Worm (Caenorhabditis elegans): ENCODE results near the gene D1086.21.

Gene D1086.21

DNA sequence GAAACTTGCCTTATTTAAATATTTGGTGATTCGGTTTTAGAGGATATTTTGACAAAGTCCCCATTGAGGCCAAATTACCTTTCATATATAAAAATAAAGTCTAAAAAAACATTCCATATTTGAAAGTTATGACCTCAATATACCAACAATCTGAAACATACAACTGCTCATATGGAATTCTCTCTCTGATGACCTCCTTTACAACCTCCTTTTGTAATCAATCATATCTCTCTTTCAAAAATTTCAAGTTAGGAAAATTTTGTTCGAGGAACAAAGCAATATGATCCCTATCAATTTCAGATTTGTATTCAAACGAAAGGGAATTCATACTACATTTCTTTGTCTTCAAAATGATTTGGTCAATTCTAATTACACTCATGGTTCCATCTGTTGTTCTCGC, 15.0 kb downstream of the D1086.21 start, which contains the start of gene D1086.6:
Gene D1086.6 (plus strand): TSS at position 301 of the 400 bp plus-strand sequence.
- TF ChIP-seq syd-9 (tag; optimal IDR thresholded peaks at IDR 0.05) = no peak
- no peak for TF ChIP-seq zip-5 (tag; optimal IDR thresholded peaks at IDR 0.05)
- TF ChIP-seq ama-1 (optimal IDR thresholded peaks at IDR 0.05) = no peak
- no peak for TF ChIP-seq ceh-18 (tag; optimal IDR thresholded peaks at IDR 0.05)
- no peak for TF ChIP-seq unc-55 (GFP tag; optimal IDR thresholded peaks at IDR 0.05)
- TF ChIP-seq hlh-15 (tag; optimal IDR thresholded peaks at IDR 0.05) = no peak
- no peak for TF ChIP-seq ceh-14 (tag; optimal IDR thresholded peaks at IDR 0.05)
- TF ChIP-seq sox-2 (GFP tag; IDR thresholded peaks at IDR 0.05) = no peak
- TF ChIP-seq tbx-2 (tag; optimal IDR thresholded peaks at IDR 0.05) = no peak

DNA sequence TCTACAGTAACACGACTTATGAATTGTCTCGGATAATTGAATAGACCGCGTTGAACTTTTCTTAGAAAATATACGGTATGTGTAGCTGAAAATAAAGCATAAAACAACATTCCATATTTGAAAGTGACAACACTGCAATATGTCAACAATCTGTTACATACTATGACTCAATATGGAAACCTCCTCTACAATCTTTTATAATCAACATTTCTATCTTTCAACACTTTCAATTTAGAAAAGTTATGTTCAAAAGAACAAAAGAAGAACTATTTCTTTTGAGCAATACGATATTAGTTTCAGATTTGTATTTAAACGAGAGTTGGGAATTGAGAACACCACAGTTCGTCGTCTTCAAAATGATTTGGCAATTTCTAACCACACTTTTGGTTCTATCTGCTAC, 17.9 kb downstream of the D1086.21 start, which contains the start of gene D1086.10:
Gene D1086.10 (plus strand): TSS at position 301 of the 400 bp plus-strand sequence.
- TF ChIP-seq pax-1 (tag; optimal IDR thresholded peaks at IDR 0.05) (no peak), ceh-2 (tag; optimal IDR thresholded peaks at IDR 0.05) (no peak), hlh-13 (GFP tag; optimal IDR thresholded peaks at IDR 0.05) (no peak), che-1 (tag; optimal IDR thresholded peaks at IDR 0.05) (no peak), zip-5 (tag; optimal IDR thresholded peaks at IDR 0.05) (no peak), ceh-6 (GFP tag; optimal IDR thresholded peaks at IDR 0.05) (no peak), ceh-22 (tag; optimal IDR thresholded peaks at IDR 0.05) (no peak), ref-2 (tag; optimal IDR thresholded peaks at IDR 0.05) (no peak), rnt-1 (tag; optimal IDR thresholded peaks at IDR 0.05) (no peak), tbx-2 (tag; optimal IDR thresholded peaks at IDR 0.05) (no peak), hlh-30 (tag; optimal IDR thresholded peaks at IDR 0.05; ENCODE audit: insufficient read depth) (no peak), ceh-9 (tag; optimal IDR thresholded peaks at IDR 0.05) (no peak), hlh-8 (tag; optimal IDR thresholded peaks at IDR 0.05) (no peak)

DNA sequence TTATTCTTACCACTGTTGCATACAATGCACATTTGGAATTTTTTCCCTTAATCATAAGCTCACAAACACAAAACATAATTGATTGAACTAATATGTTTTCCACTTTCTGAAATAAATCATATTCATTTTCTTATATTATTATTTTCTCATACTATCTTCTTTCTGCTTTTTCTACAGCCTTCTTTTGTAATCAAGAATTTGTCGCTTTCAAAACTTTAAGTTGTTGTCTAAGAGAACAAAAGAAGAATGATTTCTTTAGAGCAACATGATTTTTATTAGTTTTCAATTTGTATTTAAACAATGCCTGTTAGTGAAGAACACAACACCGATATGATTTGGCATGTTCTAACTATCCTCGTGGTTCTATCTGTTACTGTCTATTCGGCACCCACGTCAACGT, 19.4 kb downstream of the D1086.21 start, which contains the start of gene D1086.7:
Gene D1086.7 (plus strand): TSS at position 301 of the 400 bp plus-strand sequence.
- TF ChIP-seq unc-86 (tag; optimal IDR thresholded peaks at IDR 0.05) = no peak
- no peak for TF ChIP-seq fkh-10 (GFP tag; optimal IDR thresholded peaks at IDR 0.05)
- no peak for TF ChIP-seq ceh-31 (tag; optimal IDR thresholded peaks at IDR 0.05)
- no peak for TF ChIP-seq gmeb-2 (tag; optimal IDR thresholded peaks at IDR 0.05)
- no peak for TF ChIP-seq sox-4 (tag; optimal IDR thresholded peaks at IDR 0.05)
- TF ChIP-seq pha-4 (tag; optimal IDR thresholded peaks at IDR 0.05) = no peak
- TF ChIP-seq F13H6.1 (tag; optimal IDR thresholded peaks at IDR 0.05) = no peak
- TF ChIP-seq C38D4.7 (GFP tag; optimal IDR thresholded peaks at IDR 0.05) = no peak
- TF ChIP-seq ceh-9 (tag; optimal IDR thresholded peaks at IDR 0.05) = no peak
- no peak for TF ChIP-seq ceh-30 (tag; optimal IDR thresholded peaks at IDR 0.05)
- no peak for TF ChIP-seq ceh-22 (tag; optimal IDR thresholded peaks at IDR 0.05)
- TF ChIP-seq pros-1 (tag; optimal IDR thresholded peaks at IDR 0.05) = no peak
- no peak for TF ChIP-seq ztf-16 (tag; optimal IDR thresholded peaks at IDR 0.05)
- TF ChIP-seq sdc-2 (tag; optimal IDR thresholded peaks at IDR 0.05) = no peak
- no peak for TF ChIP-seq C08G9.2 (tag; optimal IDR thresholded peaks at IDR 0.05)
- TF ChIP-seq elt-4 (tag; optimal IDR thresholded peaks at IDR 0.05) = no peak
- TF ChIP-seq ceh-18 (tag; optimal IDR thresholded peaks at IDR 0.05) = no peak
- TF ChIP-seq ceh-24 (tag; optimal IDR thresholded peaks at IDR 0.05) = no peak

DNA sequence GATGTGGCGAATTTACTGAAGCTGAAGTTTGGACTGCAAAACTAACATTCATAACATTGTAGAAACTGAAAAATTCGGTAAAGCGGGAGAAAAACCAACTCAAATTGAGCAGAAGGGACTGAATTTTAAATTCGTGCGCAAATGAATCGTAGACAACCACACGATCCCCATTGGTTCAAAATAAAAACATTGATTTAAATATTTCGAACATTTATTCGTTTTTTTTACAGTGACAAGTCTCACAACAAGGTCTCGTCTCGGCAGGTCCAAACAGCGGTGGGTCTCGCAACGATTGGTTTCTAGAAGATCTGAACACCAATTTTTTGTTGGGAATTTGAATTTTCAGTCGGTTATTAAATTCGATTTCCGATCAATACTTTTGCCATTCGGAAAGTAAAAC, 21.1 kb downstream of the D1086.21 start, which contains the start of gene D1086.18:
Gene D1086.18 (plus strand): TSS at position 301 of the 400 bp plus-strand sequence.
- no peak for TF ChIP-seq ceh-19 (GFP tag; optimal IDR thresholded peaks at IDR 0.05)
- TF ChIP-seq elt-4 (tag; optimal IDR thresholded peaks at IDR 0.05) = no peak
- no peak for TF ChIP-seq fkh-10 (GFP tag; optimal IDR thresholded peaks at IDR 0.05)
- no peak for TF ChIP-seq ceh-34 (tag; optimal IDR thresholded peaks at IDR 0.05)
- no peak for TF ChIP-seq sox-2 (GFP tag; IDR thresholded peaks at IDR 0.05)
- no peak for TF ChIP-seq elt-2 (tag; optimal IDR thresholded peaks at IDR 0.05)
- TF ChIP-seq ceh-6 (GFP tag; optimal IDR thresholded peaks at IDR 0.05) = no peak

Measured in whole organism, late embryonic.